Fruit fly (Drosophila melanogaster): ENCODE results near the gene CG34126.

Gene CG34126

dm6 chr2L:5006323-5006722 is 24.9 kb downstream of the CG34126 start:
- no peak for TF ChIP-seq Mnt (GFP tag; optimal IDR thresholded peaks at IDR 0.05)
- peak; percentile 42 for TF ChIP-seq ovo (GFP tag; optimal IDR thresholded peaks at IDR 0.05)

dm6 chr2L:5007256-5007655 is 25.8 kb downstream of the CG34126 start:
- TF ChIP-seq bab1 (GFP tag; optimal IDR thresholded peaks at IDR 0.05) = peak; percentile 40
- TF ChIP-seq CG12768 (GFP tag; optimal IDR thresholded peaks at IDR 0.05) = peak; percentile 60
- peak; percentile 65 for TF ChIP-seq cic (GFP tag; optimal IDR thresholded peaks at IDR 0.05)
- TF ChIP-seq CG1620 (GFP tag; optimal IDR thresholded peaks at IDR 0.05) = no peak
- TF ChIP-seq Hr96 (GFP tag; optimal IDR thresholded peaks at IDR 0.05) = no peak
- TF ChIP-seq CG7101 (tag; optimal IDR thresholded peaks at IDR 0.05) = peak; percentile 65
- peak; percentile 4 for TF ChIP-seq tj (GFP tag; optimal IDR thresholded peaks at IDR 0.05)
- no peak for TF ChIP-seq Mnt (GFP tag; optimal IDR thresholded peaks at IDR 0.05)
- TF ChIP-seq toe (GFP tag; optimal IDR thresholded peaks at IDR 0.05) = no peak
- peak; percentile 53 for TF ChIP-seq CG14711 (tag; optimal IDR thresholded peaks at IDR 0.05)
- TF ChIP-seq Clk (GFP tag; optimal IDR thresholded peaks at IDR 0.05) = no peak
- peak; percentile 25 for TF ChIP-seq ovo (GFP tag; optimal IDR thresholded peaks at IDR 0.05)
- TF ChIP-seq CG7045 (GFP tag; optimal IDR thresholded peaks at IDR 0.05) = peak; percentile 39
- no peak for TF ChIP-seq cnc (optimal IDR thresholded peaks at IDR 0.05)
- TF ChIP-seq Crg-1 (GFP tag; optimal IDR thresholded peaks at IDR 0.05) = no peak
- TF ChIP-seq CG11617 (GFP tag; optimal IDR thresholded peaks at IDR 0.05) = peak; percentile 13
- TF ChIP-seq kay (GFP tag; ENCODE audit: borderline replicate concordance) = no peak
- peak; percentile 76 for TF ChIP-seq CG33017 (tag; optimal IDR thresholded peaks at IDR 0.05)
- peak; percentile 22 for TF ChIP-seq pad (GFP tag; optimal IDR thresholded peaks at IDR 0.05)
- TF ChIP-seq CG5204 (GFP tag; optimal IDR thresholded peaks at IDR 0.05) = no peak

dm6 chr2L:5009306-5010030 is 28.1 kb downstream of the CG34126 start, which contains the start of gene Rtnl1:
Rtnl1 (minus strand) TSS chr2L:5009720.
- no peak for TF ChIP-seq Hr96 (GFP tag; optimal IDR thresholded peaks at IDR 0.05)
- peak; percentile 33 for TF ChIP-seq CG14711 (tag; optimal IDR thresholded peaks at IDR 0.05)
- no peak for TF ChIP-seq toe (GFP tag; optimal IDR thresholded peaks at IDR 0.05)
- TF ChIP-seq cic (GFP tag; optimal IDR thresholded peaks at IDR 0.05) = peak; percentile 70
- no peak for TF ChIP-seq CG5204 (GFP tag; optimal IDR thresholded peaks at IDR 0.05)
- TF ChIP-seq tj (GFP tag; optimal IDR thresholded peaks at IDR 0.05) = peak; percentile 28
- peak; percentile 26 for TF ChIP-seq CG12768 (GFP tag; optimal IDR thresholded peaks at IDR 0.05)
- no peak for TF ChIP-seq kay (GFP tag; ENCODE audit: borderline replicate concordance)
- peak; percentile 33 for TF ChIP-seq Crg-1 (GFP tag; optimal IDR thresholded peaks at IDR 0.05)
- TF ChIP-seq Mnt (GFP tag; optimal IDR thresholded peaks at IDR 0.05) = peak; percentile 42
- no peak for TF ChIP-seq ovo (GFP tag; optimal IDR thresholded peaks at IDR 0.05)
- peak; percentile 66 for TF ChIP-seq CG1620 (GFP tag; optimal IDR thresholded peaks at IDR 0.05)
- peak; percentile 34 for TF ChIP-seq CG33017 (tag; optimal IDR thresholded peaks at IDR 0.05)
- no peak for TF ChIP-seq cnc (optimal IDR thresholded peaks at IDR 0.05)
- no peak for TF ChIP-seq CG7045 (GFP tag; optimal IDR thresholded peaks at IDR 0.05)
- TF ChIP-seq Clk (GFP tag; optimal IDR thresholded peaks at IDR 0.05) = peak; percentile 15
- TF ChIP-seq CG11617 (GFP tag; optimal IDR thresholded peaks at IDR 0.05) = peak; percentile 11
- peak; percentile 81 for TF ChIP-seq bab1 (GFP tag; optimal IDR thresholded peaks at IDR 0.05)
- TF ChIP-seq CG7101 (tag; optimal IDR thresholded peaks at IDR 0.05) = peak; percentile 17
- peak; percentile 22 for TF ChIP-seq pad (GFP tag; optimal IDR thresholded peaks at IDR 0.05)

- peak; percentile 20 for TF ChIP-seq Clk (GFP tag; optimal IDR thresholded peaks at IDR 0.05)
- peak; percentile 83 for TF ChIP-seq bab1 (GFP tag; optimal IDR thresholded peaks at IDR 0.05)
- TF ChIP-seq Crg-1 (GFP tag; optimal IDR thresholded peaks at IDR 0.05) = peak; percentile 52
- no peak for TF ChIP-seq kay (GFP tag; ENCODE audit: borderline replicate concordance)
- peak; percentile 52 for TF ChIP-seq ovo (GFP tag; optimal IDR thresholded peaks at IDR 0.05)
- no peak for TF ChIP-seq cnc (optimal IDR thresholded peaks at IDR 0.05)
- peak; percentile 56 for TF ChIP-seq Mnt (GFP tag; optimal IDR thresholded peaks at IDR 0.05)
- peak; percentile 85 for TF ChIP-seq pad (GFP tag; optimal IDR thresholded peaks at IDR 0.05)
- peak; percentile 71 for TF ChIP-seq Hr96 (GFP tag; optimal IDR thresholded peaks at IDR 0.05)
- TF ChIP-seq CG1620 (GFP tag; optimal IDR thresholded peaks at IDR 0.05) = peak; percentile 78
- no peak for TF ChIP-seq CG5204 (GFP tag; optimal IDR thresholded peaks at IDR 0.05)
- peak; percentile 58 for TF ChIP-seq CG14711 (tag; optimal IDR thresholded peaks at IDR 0.05)
- peak; percentile 73 for TF ChIP-seq CG7101 (tag; optimal IDR thresholded peaks at IDR 0.05)
- peak; percentile 82 for TF ChIP-seq toe (GFP tag; optimal IDR thresholded peaks at IDR 0.05)
- peak; percentile 49 for TF ChIP-seq tj (GFP tag; optimal IDR thresholded peaks at IDR 0.05)
- peak; percentile 61 for TF ChIP-seq CG7045 (GFP tag; optimal IDR thresholded peaks at IDR 0.05)
- peak; percentile 55 for TF ChIP-seq CG12768 (GFP tag; optimal IDR thresholded peaks at IDR 0.05)
- peak; percentile 37 for TF ChIP-seq CG33017 (tag; optimal IDR thresholded peaks at IDR 0.05)
- TF ChIP-seq cic (GFP tag; optimal IDR thresholded peaks at IDR 0.05) = no peak
- peak; percentile 73 for TF ChIP-seq CG11617 (GFP tag; optimal IDR thresholded peaks at IDR 0.05)
Measured at dm6 chr2L:5010784-5011260, 29.4 kb downstream of the CG34126 start, which contains the start of the genes CG31917, Tfb5 and SelT. CG31917 (minus strand) TSS chr2L:5010834. Tfb5 (minus strand) TSS chr2L:5010834. SelT (plus strand) TSS chr2L:5010922.

dm6 chr2L:5020479-5020878 is 39.1 kb downstream of the CG34126 start:
- TF ChIP-seq CG1620 (GFP tag; optimal IDR thresholded peaks at IDR 0.05) = no peak
- TF ChIP-seq tj (GFP tag; optimal IDR thresholded peaks at IDR 0.05) = peak; percentile 91

dm6 chr2L:5022602-5023001 is 41.2 kb downstream of the CG34126 start:
- TF ChIP-seq Crg-1 (GFP tag; optimal IDR thresholded peaks at IDR 0.05) = no peak
- TF ChIP-seq ovo (GFP tag; optimal IDR thresholded peaks at IDR 0.05) = no peak
- TF ChIP-seq CG12768 (GFP tag; optimal IDR thresholded peaks at IDR 0.05) = no peak
- TF ChIP-seq toe (GFP tag; optimal IDR thresholded peaks at IDR 0.05) = no peak

All from whole organism, adult.